Fruit fly (Drosophila melanogaster) whole organism, embryonic: ENCODE data around the gene Cht5.
A peak's percentile ranks its signal among the peaks of the same experiment; 100 is the strongest.

ENCODE experiments used
- Aef1 ChIP-seq: fragments of 200-800 bp; sonication (Bioruptor generic); IDR thresholded peaks from 3 replicates; pipeline ENCODE4 v1.3.6; 2022; ENCODE audit warnings: missing biosample characterization, missing genetic modification characterization
- BEAF-32 ChIP-seq: fragments of 200-800 bp; sonication (Bioruptor generic); optimal IDR thresholded peaks from 3 replicates; lab custom pipeline; 2017; ENCODE audit warnings: missing biosample characterization, missing genetic modification characterization, mild to moderate bottlenecking, moderate library complexity, missing genetic modification reagents
- Blimp-1 ChIP-seq: fragments of 200-800 bp; sonication (Bioruptor generic); optimal IDR thresholded peaks from 3 replicates; lab custom pipeline; 2018; ENCODE audit warnings: missing biosample characterization, missing genetic modification characterization, mild to moderate bottlenecking, moderate library complexity, missing genetic modification reagents
- CG10366 ChIP-seq: fragments of 200-800 bp; sonication (Bioruptor generic); IDR thresholded peaks from 2 replicates; pipeline ENCODE4 v1.3.6; 2022; ENCODE audit warnings: missing biosample characterization, missing genetic modification characterization
- CG12219 ChIP-seq: fragments of 200-800 bp; sonication (Bioruptor generic); optimal IDR thresholded peaks from 3 replicates; lab custom pipeline; 2018; ENCODE audit warnings: missing biosample characterization, mild to moderate bottlenecking, missing genetic modification characterization
- CG13123 ChIP-seq: fragments of 200-800 bp; sonication (Bioruptor generic); optimal IDR thresholded peaks from 2 replicates; lab custom pipeline; 2016; ENCODE audit warnings: missing biosample characterization, missing genetic modification characterization
- CG13287 ChIP-seq: fragments of 200-800 bp; sonication (Bioruptor generic); IDR thresholded peaks from 2 replicates; pipeline ENCODE4 v1.3.6; 2022; ENCODE audit warnings: missing biosample characterization, missing genetic modification characterization; ENCODE audit not compliant: partially characterized antibody
- CG15696 ChIP-seq: fragments of 200-800 bp; sonication (Bioruptor generic); optimal IDR thresholded peaks from 2 replicates; lab custom pipeline; 2019; ENCODE audit warnings: missing biosample characterization, mild to moderate bottlenecking, missing genetic modification characterization, moderate library complexity
- CG1602 ChIP-seq: fragments of 200-800 bp; sonication (Bioruptor generic); optimal IDR thresholded peaks from 3 replicates; lab custom pipeline; 2016; ENCODE audit warnings: missing biosample characterization, missing genetic modification characterization
- CG16779 ChIP-seq: fragments of 200-800 bp; sonication (Bioruptor generic); IDR thresholded peaks from 2 replicates; pipeline ENCODE4 v1.3.6; 2022; ENCODE audit warnings: missing biosample characterization, missing genetic modification characterization
- CG1792 ChIP-seq: fragments of 200-800 bp; sonication (Bioruptor generic); optimal IDR thresholded peaks from 2 replicates; lab custom pipeline; 2016; ENCODE audit warnings: missing biosample characterization, missing genetic modification characterization
- CG2116 ChIP-seq: fragments of 200-800 bp; sonication (Bioruptor generic); optimal IDR thresholded peaks from 3 replicates; lab custom pipeline; 2018; ENCODE audit warnings: missing biosample characterization, mild to moderate bottlenecking, missing genetic modification characterization
- CG2889 ChIP-seq: fragments of 200-800 bp; sonication (Bioruptor generic); IDR thresholded peaks from 3 replicates; pipeline ENCODE4 v1.3.6; 2022; ENCODE audit warnings: missing biosample characterization, missing genetic modification characterization
- CG32767 ChIP-seq: fragments of 200-800 bp; sonication (Bioruptor generic); IDR thresholded peaks from 2 replicates; pipeline ENCODE4 v1.3.6; 2022; ENCODE audit warnings: missing biosample characterization, missing genetic modification characterization
- CG4424 ChIP-seq: fragments of 200-800 bp; sonication (Bioruptor generic); optimal IDR thresholded peaks from 3 replicates; lab custom pipeline; 2016; ENCODE audit warnings: missing biosample characterization, missing genetic modification characterization
- CG7745 ChIP-seq: fragments of 200-800 bp; sonication (Bioruptor generic); optimal IDR thresholded peaks from 2 replicates; lab custom pipeline; 2018; ENCODE audit warnings: missing biosample characterization, mild to moderate bottlenecking, missing genetic modification characterization, moderate library complexity
- CG9437 ChIP-seq: fragments of 200-800 bp; sonication (Bioruptor generic); optimal IDR thresholded peaks from 2 replicates; lab custom pipeline; 2018; ENCODE audit warnings: missing biosample characterization, mild to moderate bottlenecking, missing genetic modification characterization
- CG9876 ChIP-seq: fragments of 200-800 bp; sonication (Bioruptor generic); optimal IDR thresholded peaks from 2 replicates; lab custom pipeline; 2016; ENCODE audit warnings: missing biosample characterization, missing genetic modification characterization
- Deaf1 ChIP-seq: fragments of 200-800 bp; optimal IDR thresholded peaks from 3 replicates; lab custom pipeline; 2019; ENCODE audit warnings: missing biosample characterization, mild to moderate bottlenecking, missing genetic modification characterization, moderate library complexity
- Doc3 ChIP-seq: fragments of 200-800 bp; sonication (Bioruptor generic); IDR thresholded peaks from 3 replicates; pipeline ENCODE4 v1.3.6; 2022; ENCODE audit warnings: missing biosample characterization, missing genetic modification characterization; ENCODE audit not compliant: partially characterized antibody
- HLH54F ChIP-seq: fragments of 200-800 bp; sonication (Bioruptor generic); optimal IDR thresholded peaks from 3 replicates; lab custom pipeline; 2016; ENCODE audit warnings: missing biosample characterization, missing genetic modification characterization
- Hr3 ChIP-seq: fragments of 200-800 bp; sonication (Bioruptor generic); optimal IDR thresholded peaks from 3 replicates; lab custom pipeline; 2016; ENCODE audit warnings: missing biosample characterization, missing genetic modification characterization
- Lhr ChIP-seq: fragments of 200-800 bp; sonication (Bioruptor generic); optimal IDR thresholded peaks from 3 replicates; lab custom pipeline; 2017; ENCODE audit warnings: mild to moderate bottlenecking, missing biosample characterization, missing genetic modification reagents, missing genetic modification characterization
- Opbp ChIP-seq: fragments of 200-800 bp; sonication (Bioruptor generic); IDR thresholded peaks from 3 replicates; pipeline ENCODE4 v1.3.6; 2022; ENCODE audit warnings: missing biosample characterization, missing genetic modification characterization; ENCODE audit not compliant: partially characterized antibody
- Optix ChIP-seq: fragments of 200-800 bp; sonication (Bioruptor generic); IDR thresholded peaks from 3 replicates; pipeline ENCODE4 v1.3.6; 2022; ENCODE audit warnings: missing biosample characterization, missing genetic modification characterization
- Scr ChIP-seq: fragments of 200-800 bp; sonication (Bioruptor generic); IDR thresholded peaks from 2 replicates; pipeline ENCODE4 v1.3.6; 2022; ENCODE audit warnings: missing biosample characterization, missing genetic modification characterization; ENCODE audit not compliant: partially characterized antibody
- Side ChIP-seq: fragments of 200-800 bp; sonication (Bioruptor generic); optimal IDR thresholded peaks from 2 replicates; lab custom pipeline; 2016; ENCODE audit warnings: missing biosample characterization, missing genetic modification characterization
- Sin3A ChIP-seq: fragments of >200 bp; optimal IDR thresholded peaks from 2 replicates; lab custom pipeline; 2018
- bsh ChIP-seq, 2 experiments: fragments of 200-800 bp; sonication (Bioruptor generic); optimal IDR thresholded peaks; 2 replicates each; lab custom pipeline; 2017 to 2018; ENCODE audit warnings: mild to moderate bottlenecking in 2 of 2, missing biosample characterization in 2 of 2, missing genetic modification characterization in 2 of 2, moderate library complexity in 1 of 2
- dmrt11E ChIP-seq: fragments of 200-800 bp; sonication (Bioruptor generic); optimal IDR thresholded peaks from 3 replicates; lab custom pipeline; 2018; ENCODE audit warnings: missing biosample characterization, mild to moderate bottlenecking, missing genetic modification characterization, moderate library complexity
- esg ChIP-seq: fragments of 200-800 bp; sonication (Bioruptor generic); conservative IDR thresholded peaks from 2 replicates; pipeline ENCODE4 v1.3.6; 2022; ENCODE audit warnings: missing biosample characterization, missing genetic modification characterization
- fd96Cb ChIP-seq: fragments of 200-800 bp; sonication (Bioruptor generic); optimal IDR thresholded peaks from 2 replicates; lab custom pipeline; 2018; ENCODE audit warnings: missing biosample characterization, mild to moderate bottlenecking, missing genetic modification characterization, moderate library complexity
- inv ChIP-seq: fragments of 200-800 bp; sonication (Bioruptor generic); IDR thresholded peaks from 2 replicates; pipeline ENCODE4 v1.3.6; 2022; ENCODE audit warnings: missing biosample characterization, missing genetic modification characterization; ENCODE audit not compliant: partially characterized antibody
- jigr1 ChIP-seq: fragments of 200-800 bp; sonication (Bioruptor generic); IDR thresholded peaks from 3 replicates; pipeline ENCODE4 v1.3.6; 2022; ENCODE audit warnings: missing biosample characterization, missing genetic modification characterization
- nau ChIP-seq: fragments of 200-800 bp; sonication (Bioruptor generic); optimal IDR thresholded peaks from 3 replicates; lab custom pipeline; 2017; ENCODE audit warnings: missing biosample characterization, mild to moderate bottlenecking, missing genetic modification characterization, missing genetic modification reagents
- nerfin-2 ChIP-seq: fragments of 200-800 bp; sonication (Bioruptor generic); IDR thresholded peaks from 2 replicates; pipeline ENCODE4 v1.3.6; 2022; ENCODE audit warnings: missing biosample characterization, missing genetic modification characterization; ENCODE audit not compliant: partially characterized antibody
- odd ChIP-seq: fragments of 200-800 bp; sonication (Bioruptor generic); optimal IDR thresholded peaks from 2 replicates; lab custom pipeline; 2017; ENCODE audit warnings: missing biosample characterization, mild to moderate bottlenecking, missing genetic modification characterization
- onecut ChIP-seq: fragments of 200-800 bp; sonication (Bioruptor generic); IDR thresholded peaks from 2 replicates; pipeline ENCODE4 v1.3.6; 2022; ENCODE audit warnings: missing biosample characterization, missing genetic modification characterization
- prd ChIP-seq, 3 experiments: fragments of >200 bp in 2 of 3; fragments of 200-800 bp in 1 of 3; sonication (Bioruptor generic) in 1 of 3; optimal IDR thresholded peaks in 2 of 3; IDR thresholded peaks in 1 of 3; 2 replicates in 2 of 3; 3 replicates in 1 of 3; pipeline versions ENCODE4 v1.3.6 to Lab custom; 2017 to 2022; ENCODE audit warnings: missing biosample characterization in 1 of 3, missing genetic modification characterization in 1 of 3
- scrt ChIP-seq: fragments of 200-800 bp; sonication (Bioruptor generic); optimal IDR thresholded peaks from 2 replicates; lab custom pipeline; 2018; ENCODE audit warnings: missing biosample characterization, mild to moderate bottlenecking, missing genetic modification characterization, moderate library complexity
- so ChIP-seq: fragments of 200-800 bp; sonication (Bioruptor generic); IDR thresholded peaks from 3 replicates; pipeline ENCODE4 v1.3.6; 2022; ENCODE audit warnings: missing biosample characterization, missing genetic modification characterization
- ssp ChIP-seq: fragments of 200-800 bp; sonication (Bioruptor generic); IDR thresholded peaks from 2 replicates; pipeline ENCODE4 v1.3.6; 2022; ENCODE audit warnings: missing biosample characterization, missing genetic modification characterization
- stwl ChIP-seq: fragments of 200-800 bp; sonication (Bioruptor generic); optimal IDR thresholded peaks from 3 replicates; lab custom pipeline; 2018; ENCODE audit warnings: missing biosample characterization, mild to moderate bottlenecking, missing genetic modification characterization, moderate library complexity
- tap ChIP-seq: fragments of 200-800 bp; optimal IDR thresholded peaks from 3 replicates; lab custom pipeline; 2019; ENCODE audit warnings: missing biosample characterization, mild to moderate bottlenecking, missing genetic modification characterization, moderate library complexity
- tin ChIP-seq: fragments of 200-800 bp; sonication (Bioruptor generic); optimal IDR thresholded peaks from 3 replicates; lab custom pipeline; 2016; ENCODE audit warnings: missing biosample characterization, missing genetic modification characterization
- ttk ChIP-seq: fragments of 200-800 bp; sonication (Bioruptor generic); IDR thresholded peaks from 2 replicates; pipeline ENCODE4 v2.1.2; 2022; ENCODE audit warnings: missing biosample characterization, missing genetic modification characterization
- tup ChIP-seq: fragments of 200-800 bp; sonication (Bioruptor generic); optimal IDR thresholded peaks from 2 replicates; lab custom pipeline; 2016; ENCODE audit warnings: missing biosample characterization, mild to moderate bottlenecking, missing genetic modification characterization, moderate library complexity
- wor ChIP-seq: fragments of 200-800 bp; sonication (Bioruptor generic); IDR thresholded peaks from 2 replicates; pipeline ENCODE4 v1.3.6; 2022; ENCODE audit warnings: missing biosample characterization, missing genetic modification characterization

Cht5 gene

DNA sequence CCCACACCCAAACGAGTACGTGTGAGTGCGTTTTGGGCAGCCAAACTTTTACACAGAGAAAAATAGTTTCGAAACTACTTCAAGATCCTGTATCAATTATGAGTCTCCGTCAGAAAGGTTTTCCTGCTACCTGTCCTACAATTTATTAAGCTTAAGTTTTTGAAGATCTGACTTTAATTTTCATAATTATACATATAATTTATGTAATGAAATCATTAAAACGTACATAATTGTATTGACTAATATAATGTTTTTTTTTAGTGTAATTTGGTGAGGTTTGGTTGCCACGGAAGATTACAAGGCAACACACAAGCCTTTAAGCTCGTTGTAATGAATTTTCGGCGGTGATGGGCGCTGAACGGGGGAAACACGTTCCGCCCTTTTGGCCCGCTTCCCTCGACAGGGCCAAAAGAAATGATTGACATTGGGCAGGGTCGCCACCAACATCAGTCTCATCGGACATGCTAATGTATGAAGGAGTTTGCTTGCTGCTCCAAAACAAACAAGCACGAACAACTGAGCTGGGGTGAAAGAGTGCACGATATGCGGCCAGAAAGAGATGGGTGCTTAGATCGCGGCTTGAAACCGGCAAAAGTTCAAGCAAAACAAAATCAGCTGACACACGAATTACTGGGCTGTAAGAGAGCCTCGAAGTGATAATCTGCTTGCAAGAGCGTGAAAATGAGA, 26.8 kb downstream of the Cht5 start (continued):
- TF ChIP-seq CG16779 (GFP tag; lab: Robert Waterston, UW) = no peak
- TF ChIP-seq Lhr (GFP tag; lab: Kevin White, UChicago) = peak; percentile 64
- TF ChIP-seq CG10366 (GFP tag; lab: Robert Waterston, UW) = peak; percentile 44; the same call in 1 of the 2 replicates
- peak; percentile 64 for TF ChIP-seq esg (GFP tag; lab: Robert Waterston, UW)
- no peak for TF ChIP-seq CG15696 (tag; lab: Kevin White, UChicago)
- TF ChIP-seq CG13123 (GFP tag; lab: Kevin White, UChicago) = peak; percentile 42
- TF ChIP-seq nau (GFP tag; lab: Kevin White, UChicago) = peak; percentile 46
- TF ChIP-seq prd (optimal IDR thresholded peaks at IDR 0.05; lab: Kevin White, UChicago) = no peak
- peak; percentile 78; the same call in 2 of the 3 replicates for TF ChIP-seq prd (GFP tag; IDR thresholded peaks at IDR 0.05; lab: Robert Waterston, UW)
- no peak for TF ChIP-seq CG2116 (GFP tag; lab: Kevin White, UChicago)
- TF ChIP-seq CG9437 (GFP tag; lab: Kevin White, UChicago) = peak; percentile 54
- TF ChIP-seq BEAF-32 (GFP tag; lab: Kevin White, UChicago) = no peak
- peak; percentile 82 for TF ChIP-seq Blimp-1
- TF ChIP-seq ttk = peak; percentile 41; the same call in 1 of the 2 replicates
- TF ChIP-seq HLH54F = no peak
- TF ChIP-seq CG1792 (GFP tag; lab: Kevin White, UChicago) = no peak
- TF ChIP-seq CG32767 (GFP tag; lab: Robert Waterston, UW) = peak; percentile 51; the same call in 1 of the 2 replicates
- TF ChIP-seq Aef1 (GFP tag; lab: Robert Waterston, UW) = no peak
- TF ChIP-seq jigr1 (GFP tag; lab: Robert Waterston, UW) = no peak
- peak in 1 of 2 experiments; percentile 94 for TF ChIP-seq bsh (GFP tag; optimal IDR thresholded peaks at IDR 0.05; lab: Kevin White, UChicago)
- TF ChIP-seq Doc3 (GFP tag; lab: Robert Waterston, UW) = no peak
- TF ChIP-seq CG4424 (GFP tag; lab: Kevin White, UChicago) = peak; percentile 76
- TF ChIP-seq Sin3A (lab: Kevin White, UChicago) = no peak
- no peak for TF ChIP-seq CG9876
- peak; percentile 51; the same call in 1 of the 2 replicates for TF ChIP-seq ssp (GFP tag; lab: Robert Waterston, UW)
- peak; percentile 66 for TF ChIP-seq CG12219 (GFP tag; lab: Kevin White, UChicago)
- no peak for TF ChIP-seq CG2889
- no peak for TF ChIP-seq Opbp (GFP tag; lab: Robert Waterston, UW)
- TF ChIP-seq Scr (GFP tag; lab: Robert Waterston, UW) = no peak
- TF ChIP-seq inv (GFP tag; lab: Robert Waterston, UW) = no peak
- peak; percentile 34 for TF ChIP-seq tin (GFP tag; lab: Kevin White, UChicago)
- peak; percentile 12; the same call in 1 of the 3 replicates for TF ChIP-seq Optix
- TF ChIP-seq wor = peak; percentile 44; the same call in 1 of the 2 replicates
- TF ChIP-seq odd (GFP tag; lab: Kevin White, UChicago) = peak; percentile 54
- TF ChIP-seq scrt = peak; percentile 26
- TF ChIP-seq fd96Cb (tag; lab: Kevin White, UChicago) = peak; percentile 77
- no peak for TF ChIP-seq CG13287 (GFP tag; lab: Robert Waterston, UW)
- TF ChIP-seq CG7745 = no peak
- no peak for TF ChIP-seq Side (GFP tag; lab: Kevin White, UChicago)
- no peak for TF ChIP-seq tup (GFP tag; lab: Kevin White, UChicago)
- TF ChIP-seq stwl (tag; lab: Kevin White, UChicago) = no peak
- peak; percentile 56; the same call in 1 of the 3 replicates for TF ChIP-seq so (GFP tag; lab: Robert Waterston, UW)
- TF ChIP-seq dmrt11E (tag; lab: Kevin White, UChicago) = peak; percentile 79
- TF ChIP-seq onecut = peak; percentile 61
- peak; percentile 63 for TF ChIP-seq Hr3 (GFP tag; lab: Kevin White, UChicago)
- peak; percentile 39 for TF ChIP-seq tap (tag; lab: Kevin White, UChicago)
- peak; percentile 13 for TF ChIP-seq Deaf1 (tag; lab: Kevin White, UChicago)
- no peak for TF ChIP-seq nerfin-2 (GFP tag; lab: Robert Waterston, UW)
- TF ChIP-seq CG1602 = peak; percentile 72
